Fruit fly (Drosophila melanogaster): Measurements from ENCODE around the gene Hers.
"Not testable (repeated sequence)": the region's sequence is repeated elsewhere in the genome, so short reads cannot be mapped to it uniquely, and the experiment has no call there.

DNA sequence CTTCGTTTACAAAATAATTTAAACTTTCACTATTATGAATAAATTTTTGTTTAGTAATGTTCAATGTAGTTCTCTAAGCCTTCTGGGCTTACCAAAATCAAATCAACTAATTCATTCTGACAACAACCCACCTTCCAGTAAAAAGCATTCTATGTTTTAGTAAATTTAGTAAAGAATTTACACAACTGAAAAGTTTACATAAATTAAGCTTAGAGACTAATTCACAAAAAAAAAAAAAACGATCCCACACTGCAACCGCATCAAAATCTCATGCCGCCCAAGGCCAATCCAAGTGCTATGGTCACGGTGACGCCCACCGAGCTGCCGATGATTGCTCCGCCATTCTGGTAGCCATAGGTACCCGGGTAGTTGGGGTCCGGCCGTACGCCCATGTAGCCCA is 82.8 kb downstream of the Hers start, which contains the start of gene CG45493:
- TF ChIP-seq Neu2 (GFP tag; optimal IDR thresholded peaks at IDR 0.05; ENCODE audit: borderline replicate concordance); CG32772 (GFP tag; IDR thresholded peaks at IDR 0.05); Bteb2 (GFP tag; optimal IDR thresholded peaks at IDR 0.05); NFAT (GFP tag; IDR thresholded peaks at IDR 0.05): not testable (repeated sequence)
